Fruit fly (Drosophila melanogaster): ENCODE data around the gene CSN1b.

CSN1b gene

DNA sequence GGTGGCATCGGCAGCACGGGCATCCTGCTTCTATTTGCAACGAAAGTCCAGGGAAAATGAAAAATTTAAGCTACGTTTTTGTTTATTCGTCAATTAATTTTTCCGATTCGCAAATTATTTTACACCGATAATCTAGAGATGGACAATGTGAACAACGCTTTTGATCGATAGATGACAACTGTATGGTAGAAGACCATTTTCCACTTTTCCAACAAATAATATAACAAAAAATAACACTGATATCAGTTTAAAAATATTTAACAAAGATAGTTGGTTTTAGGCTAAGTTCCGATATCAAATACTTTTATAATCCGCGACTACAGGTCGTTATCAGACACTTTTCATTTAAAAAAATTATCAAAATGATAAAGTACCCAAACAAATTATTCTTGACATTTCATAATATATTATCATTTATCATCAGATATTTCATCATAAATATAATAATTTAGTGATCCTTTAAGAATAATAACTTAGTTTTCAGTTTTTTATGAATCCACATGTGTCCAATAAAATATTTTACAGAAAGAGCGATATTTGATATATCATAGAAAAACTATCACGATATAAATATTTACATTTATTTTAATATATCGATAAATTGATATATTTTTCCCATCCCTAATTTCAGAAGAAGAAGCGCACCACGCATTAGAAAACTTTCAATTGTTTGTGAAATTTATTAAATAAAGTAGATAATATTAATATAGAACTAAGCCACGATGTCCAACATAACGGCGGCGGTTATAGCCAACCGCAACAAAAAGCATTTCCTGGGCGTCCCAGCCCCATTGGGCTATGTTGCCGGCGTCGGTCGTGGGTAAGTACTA, at the start of gene CSN1b, which contains the start of gene Prp6:
Gene CSN1b, minus strand, starts transcription at position 159 of the 830 bp plus-strand sequence.
Gene Prp6, plus strand, starts transcription at position 601 of the 830 bp plus-strand sequence.
- no peak for TF ChIP-seq rn (GFP tag; IDR thresholded peaks at IDR 0.05)
- TF ChIP-seq CG12605 (GFP tag; IDR thresholded peaks at IDR 0.05) = no peak
- TF ChIP-seq Pif1B (GFP tag; optimal IDR thresholded peaks at IDR 0.05) = no peak
- TF ChIP-seq CG8159 (tag; optimal IDR thresholded peaks at IDR 0.05) = no peak
- TF ChIP-seq Pif1A (GFP tag; optimal IDR thresholded peaks at IDR 0.05) = no peak
- no peak for TF ChIP-seq Ets98B (GFP tag; IDR thresholded peaks at IDR 0.05)
- TF ChIP-seq CG32121 (GFP tag; IDR thresholded peaks at IDR 0.05) = no peak
- TF ChIP-seq gl (tag; optimal IDR thresholded peaks at IDR 0.05) = no peak
- TF ChIP-seq CG4496 (GFP tag; IDR thresholded peaks at IDR 0.05) = no peak
- TF ChIP-seq CG34367 (tag; optimal IDR thresholded peaks at IDR 0.05) = no peak
- TF ChIP-seq CG9948 (tag; optimal IDR thresholded peaks at IDR 0.05) = no peak

DNA sequence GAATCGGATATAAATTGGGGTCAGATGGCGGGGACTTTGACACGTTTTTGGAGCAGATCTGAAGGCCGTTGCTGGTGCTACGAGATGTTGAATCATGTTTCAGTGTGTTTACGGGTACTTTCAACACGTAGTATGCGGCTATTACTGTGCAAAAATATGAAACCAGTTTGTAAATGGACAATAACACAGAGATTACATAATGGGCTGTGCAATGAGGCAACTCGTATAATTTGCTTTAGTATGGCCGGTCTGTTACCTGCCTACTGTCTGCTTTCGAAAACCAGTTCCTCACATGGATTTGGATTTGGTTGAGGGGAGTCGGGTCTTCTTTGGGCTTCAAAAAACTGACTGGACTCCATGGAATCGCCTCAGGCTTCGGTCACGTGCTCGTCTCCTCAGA, 47.7 kb upstream of the CSN1b start:
- TF ChIP-seq EcR (GFP tag; optimal IDR thresholded peaks at IDR 0.05) (peak; percentile 63), CG32121 (GFP tag; IDR thresholded peaks at IDR 0.05) (no peak), Snoo (tag; optimal IDR thresholded peaks at IDR 0.05) (peak; percentile 38), CG17806 (tag; optimal IDR thresholded peaks at IDR 0.05) (no peak), rn (GFP tag; IDR thresholded peaks at IDR 0.05) (no peak), D1 (tag; optimal IDR thresholded peaks at IDR 0.05) (no peak), CG34367 (tag; optimal IDR thresholded peaks at IDR 0.05) (no peak)

DNA sequence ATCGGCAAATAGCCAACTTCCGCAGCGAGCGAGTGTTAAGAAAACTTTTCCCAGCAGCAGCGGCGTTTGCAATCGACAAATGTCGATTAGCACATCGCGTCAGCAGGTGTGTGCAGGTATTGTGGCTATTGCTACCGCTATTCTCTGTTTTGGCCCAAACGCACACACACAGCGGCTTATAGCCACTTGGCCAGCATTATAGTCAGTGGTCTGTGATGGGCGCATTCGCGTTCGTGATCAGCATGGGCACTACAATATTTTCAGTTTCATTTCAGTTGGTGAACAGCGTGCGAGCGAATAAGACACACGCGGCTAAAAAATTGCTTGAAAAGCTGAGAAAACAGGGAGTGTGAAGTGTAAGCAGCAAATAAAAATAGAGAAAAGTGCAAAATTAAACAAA, 45.6 kb upstream of the CSN1b start, which contains the start of gene CG6836:
Gene CG6836, plus strand, starts transcription at position 271 of the 400 bp plus-strand sequence.
- no peak for TF ChIP-seq CG14655 (GFP tag; optimal IDR thresholded peaks at IDR 0.05)
- TF ChIP-seq CG32121 (GFP tag; IDR thresholded peaks at IDR 0.05) = peak; percentile 38; the same call in 1 of the 2 replicates
- TF ChIP-seq CG34367 (tag; optimal IDR thresholded peaks at IDR 0.05) = no peak
- 0 out of 3 replicates have a peak, but pooled peaks have one; percentile 29 for TF ChIP-seq CG4496 (GFP tag; IDR thresholded peaks at IDR 0.05)
- TF ChIP-seq Snoo (tag; optimal IDR thresholded peaks at IDR 0.05) = no peak

DNA sequence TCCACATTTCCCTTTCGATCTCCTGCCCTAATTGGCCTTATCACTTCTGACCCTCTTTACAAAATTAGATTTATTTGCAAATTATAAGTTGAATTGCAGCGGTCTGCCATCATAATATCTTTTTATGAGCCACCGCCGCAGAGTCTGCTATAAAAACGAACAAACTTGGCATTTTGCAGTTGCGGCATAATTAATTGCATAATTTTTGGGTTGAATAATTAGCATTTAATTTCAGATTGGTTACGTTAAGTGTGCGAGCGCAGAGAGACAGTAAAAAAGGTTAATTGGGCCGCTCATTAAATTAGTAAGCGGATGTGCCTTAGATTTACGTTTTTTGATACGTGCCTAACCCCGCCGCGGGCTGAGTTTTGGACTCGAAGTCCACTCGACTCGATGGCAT, 44.4 kb upstream of the CSN1b start:
- TF ChIP-seq CG13204 (GFP tag; optimal IDR thresholded peaks at IDR 0.05) = no peak
- TF ChIP-seq CG14655 (GFP tag; optimal IDR thresholded peaks at IDR 0.05) = no peak
- no peak for TF ChIP-seq CG17806 (tag; optimal IDR thresholded peaks at IDR 0.05)
- no peak for TF ChIP-seq CG4496 (GFP tag; IDR thresholded peaks at IDR 0.05)
- no peak for TF ChIP-seq Pif1A (GFP tag; optimal IDR thresholded peaks at IDR 0.05)
- TF ChIP-seq gl (tag; optimal IDR thresholded peaks at IDR 0.05) = no peak
- TF ChIP-seq CG32121 (GFP tag; IDR thresholded peaks at IDR 0.05) = no peak
- TF ChIP-seq CG10348 (GFP tag; IDR thresholded peaks at IDR 0.05) = no peak
- no peak for TF ChIP-seq CG34367 (tag; optimal IDR thresholded peaks at IDR 0.05)
- TF ChIP-seq rn (GFP tag; IDR thresholded peaks at IDR 0.05) = no peak
- no peak for TF ChIP-seq CG8301 (tag; optimal IDR thresholded peaks at IDR 0.05)
- no peak for TF ChIP-seq CG12605 (GFP tag; IDR thresholded peaks at IDR 0.05)
- TF ChIP-seq Pif1B (GFP tag; optimal IDR thresholded peaks at IDR 0.05) = no peak
- TF ChIP-seq D1 (tag; optimal IDR thresholded peaks at IDR 0.05) = no peak

DNA sequence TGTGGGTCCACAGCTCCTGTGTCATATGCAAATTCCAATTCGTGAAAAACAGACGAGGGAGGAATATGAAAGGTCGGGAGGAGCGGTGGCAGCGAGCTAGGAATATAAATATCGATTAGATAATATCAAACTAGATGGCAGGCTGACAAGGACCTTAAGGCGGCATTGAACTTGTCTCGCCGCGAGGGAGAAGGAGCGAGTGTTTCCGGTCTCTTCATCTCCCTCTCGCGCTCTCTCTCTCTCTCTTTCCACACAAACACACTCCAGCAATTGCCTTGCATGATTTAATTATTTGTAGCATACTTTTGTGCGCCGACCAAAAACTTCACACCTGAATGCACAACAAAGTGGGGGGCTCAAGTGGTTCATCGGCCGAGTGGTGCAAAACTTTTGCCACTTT, 42.2 kb upstream of the CSN1b start:
- TF ChIP-seq CG12605 (GFP tag; IDR thresholded peaks at IDR 0.05) = no peak
- TF ChIP-seq CG14655 (GFP tag; optimal IDR thresholded peaks at IDR 0.05) = no peak
- no peak for TF ChIP-seq CG17806 (tag; optimal IDR thresholded peaks at IDR 0.05)
- peak; percentile 77 for TF ChIP-seq CG4496 (GFP tag; IDR thresholded peaks at IDR 0.05)
- no peak for TF ChIP-seq Pif1B (GFP tag; optimal IDR thresholded peaks at IDR 0.05)
- TF ChIP-seq CG34367 (tag; optimal IDR thresholded peaks at IDR 0.05) = peak; percentile 5
- no peak for TF ChIP-seq Snoo (tag; optimal IDR thresholded peaks at IDR 0.05)
- TF ChIP-seq Pif1A (GFP tag; optimal IDR thresholded peaks at IDR 0.05) = peak; percentile 6
- TF ChIP-seq CG8301 (tag; optimal IDR thresholded peaks at IDR 0.05) = no peak
- TF ChIP-seq gl (tag; optimal IDR thresholded peaks at IDR 0.05) = no peak
- TF ChIP-seq CG8159 (tag; optimal IDR thresholded peaks at IDR 0.05) = no peak

dm6 chr3L:18945938-18946337, 41.2 kb upstream of the CSN1b start, which contains the start of gene CG32204:
CG32204 (minus strand) TSS chr3L:18946038.
- TF ChIP-seq CG10348 (GFP tag; IDR thresholded peaks at IDR 0.05) = no peak
- TF ChIP-seq CG17806 (tag; optimal IDR thresholded peaks at IDR 0.05) = no peak
- no peak for TF ChIP-seq CG32121 (GFP tag; IDR thresholded peaks at IDR 0.05)
- no peak for TF ChIP-seq Ets98B (GFP tag; IDR thresholded peaks at IDR 0.05)
- TF ChIP-seq CG34367 (tag; optimal IDR thresholded peaks at IDR 0.05) = no peak
- TF ChIP-seq CG8301 (tag; optimal IDR thresholded peaks at IDR 0.05) = no peak
- no peak for TF ChIP-seq CG12605 (GFP tag; IDR thresholded peaks at IDR 0.05)
- TF ChIP-seq Pif1B (GFP tag; optimal IDR thresholded peaks at IDR 0.05) = no peak
- TF ChIP-seq EcR (GFP tag; optimal IDR thresholded peaks at IDR 0.05) = no peak
- TF ChIP-seq CG14655 (GFP tag; optimal IDR thresholded peaks at IDR 0.05) = no peak
- TF ChIP-seq CG15710 (tag; optimal IDR thresholded peaks at IDR 0.05) = no peak
- no peak for TF ChIP-seq Snoo (tag; optimal IDR thresholded peaks at IDR 0.05)
- TF ChIP-seq CG9948 (tag; optimal IDR thresholded peaks at IDR 0.05) = no peak

DNA sequence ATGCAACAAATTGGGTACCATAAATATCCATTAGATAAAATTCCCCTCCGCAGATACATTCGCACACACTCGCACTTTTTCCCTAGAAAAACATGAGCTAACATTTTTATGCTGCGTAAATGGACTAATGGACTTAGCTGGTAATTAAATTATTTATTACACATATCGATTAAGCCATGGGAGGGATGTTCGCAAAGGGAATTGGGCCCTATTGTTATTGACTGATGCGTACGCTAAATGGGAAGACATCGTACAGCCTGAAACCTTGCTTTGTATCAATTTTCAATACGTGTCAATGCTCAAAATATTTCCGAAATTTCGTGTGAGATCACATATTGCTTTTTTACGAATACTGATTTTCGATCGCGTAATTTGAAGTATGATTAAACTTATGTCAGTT, 20.1 kb upstream of the CSN1b start, which contains the start of gene CG43049:
Gene CG43049, plus strand, starts transcription at position 301 of the 400 bp plus-strand sequence.
- TF ChIP-seq CG14655 (GFP tag; optimal IDR thresholded peaks at IDR 0.05) = no peak
- TF ChIP-seq gl (tag; optimal IDR thresholded peaks at IDR 0.05) = no peak
- no peak for TF ChIP-seq CG15710 (tag; optimal IDR thresholded peaks at IDR 0.05)
- no peak for TF ChIP-seq CG8159 (tag; optimal IDR thresholded peaks at IDR 0.05)
- no peak for TF ChIP-seq rn (GFP tag; IDR thresholded peaks at IDR 0.05)

Data from whole organism, pupa.